Worm (Caenorhabditis elegans) whole organism, L3 larva: ENCODE data around the gene zhit-2.

ENCODE experiments used
- R02D3.7 ChIP-seq: fragments of 150-350 bp; optimal IDR thresholded peaks from 2 replicates; lab custom pipeline; 2014; ENCODE audit warnings: missing biosample characterization, missing genetic modification characterization
- ama-1 ChIP-seq: fragments of 150-350 bp; optimal IDR thresholded peaks from 2 replicates; lab custom pipeline; 2018
- eor-1 ChIP-seq, 2 experiments: fragments of 150-350 bp; optimal IDR thresholded peaks; 2 replicates each; lab custom pipeline; 2014 to 2018; ENCODE audit warnings: missing biosample characterization in 2 of 2, missing genetic modification characterization in 2 of 2
- nfya-1 ChIP-seq: sonication (generic microtip); optimal IDR thresholded peaks from 2 replicates; lab custom pipeline; 2017; ENCODE audit warnings: missing genetic modification characterization, mild to moderate bottlenecking, missing compliant biosample characterization, antibody characterized with exemption, moderate library complexity; ENCODE audit not compliant: insufficient read depth
- nhr-12 ChIP-seq: fragments of 150-350 bp; optimal IDR thresholded peaks from 2 replicates; lab custom pipeline; 2014; ENCODE audit warnings: missing biosample characterization, missing genetic modification characterization
- nhr-23 ChIP-seq: fragments of 150-350 bp; optimal IDR thresholded peaks from 2 replicates; lab custom pipeline; 2014; ENCODE audit warnings: missing biosample characterization, missing genetic modification reagents, missing genetic modification characterization
- nhr-67 ChIP-seq: fragments of 150-350 bp; optimal IDR thresholded peaks from 2 replicates; lab custom pipeline; 2014; ENCODE audit warnings: missing biosample characterization, missing genetic modification characterization
- nhr-76 ChIP-seq: fragments of 150-350 bp; sonication (generic microtip); optimal IDR thresholded peaks from 5 replicates; lab custom pipeline; 2014; ENCODE audit warnings: missing biosample characterization, missing genetic modification characterization
- pqm-1 ChIP-seq: fragments of 150-350 bp; optimal IDR thresholded peaks from 2 replicates; lab custom pipeline; 2017; ENCODE audit warnings: missing biosample characterization, missing genetic modification characterization, inconsistent platforms

Gene zhit-2

ce11 chrIII:4195306-4196008 lies 48.7 kb downstream of the zhit-2 start (continued):
- TF ChIP-seq eor-1 (tag; optimal IDR thresholded peaks at IDR 0.05; lab: Kevin White, UChicago) (no peak), nhr-12 (tag; lab: Kevin White, UChicago) (no peak), nhr-76 (tag; lab: Kevin White, UChicago) (no peak), nhr-67 (no peak), nfya-1 (tag; lab: Kevin White, UChicago) (peak; percentile 56), pqm-1 (tag; lab: Kevin White, UChicago) (peak; percentile 30)

ce11 chrIII:4194349-4195110 lies 49.7 kb downstream of the zhit-2 start:
- TF ChIP-seq nhr-23 (peak; percentile 1), R02D3.7 (tag; lab: Kevin White, UChicago) (no peak), ama-1 (lab: Kevin White, UChicago) (peak; percentile 52)
